ENCODE assay signal across 2 worm cellular contexts in the genomic region with DNA sequence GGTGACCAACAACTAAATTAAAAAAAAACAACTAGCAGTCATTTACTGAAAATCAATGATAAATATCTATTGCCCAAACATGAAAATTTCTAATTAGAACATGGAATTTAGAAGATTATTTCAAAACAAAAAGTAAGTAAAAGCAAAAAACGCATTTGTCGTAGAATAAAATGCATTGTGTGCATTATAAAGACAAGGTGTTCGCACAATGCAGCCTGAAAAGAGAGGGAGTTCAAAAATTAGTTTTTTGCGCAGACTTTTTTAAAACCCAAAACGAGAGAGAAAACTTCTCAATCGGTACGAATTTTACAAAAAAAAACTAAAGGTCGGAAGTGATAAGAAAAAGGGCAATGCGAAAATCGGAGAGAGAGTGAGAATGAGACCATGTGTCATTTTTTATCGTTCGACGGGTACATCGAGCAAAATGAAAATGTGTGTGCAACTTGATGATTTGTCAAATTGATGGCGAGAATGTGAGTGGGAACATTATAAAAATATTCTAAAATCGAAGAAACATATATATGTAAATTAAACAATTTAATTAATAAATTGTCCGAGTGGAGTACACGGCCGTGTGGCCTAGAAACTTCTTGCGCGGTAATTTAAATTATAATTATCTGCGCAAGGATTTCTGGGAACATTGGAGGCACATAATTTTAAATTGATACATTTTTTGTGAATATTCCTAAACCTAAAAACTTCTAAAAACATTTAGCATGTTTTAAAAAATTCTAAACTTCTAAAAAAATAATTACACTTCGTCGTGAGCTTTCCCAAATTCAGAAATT.
TF ChIP-seq lines count a peak whose summit lies in the region.

No protein-coding gene starts in this region.

TF ChIP-seq in whole organism, L2 larva, 48 proteins besides CTCF, POLR2A, EP300 and RAD21 (continued from another document):
- no peak for TF ChIP-seq ama-1 (optimal IDR thresholded peaks at IDR 0.05; lab: Kevin White, UChicago)
- TF ChIP-seq unc-55 (GFP tag; optimal IDR thresholded peaks at IDR 0.05; lab: Kevin White, UChicago), result peak; percentile 78
- no peak for TF ChIP-seq nhr-6 (tag; optimal IDR thresholded peaks at IDR 0.05; lab: Kevin White, UChicago)
- no peak for TF ChIP-seq elt-1 (tag; optimal IDR thresholded peaks at IDR 0.05; lab: Kevin White, UChicago)
- no peak for TF ChIP-seq nhr-11 (tag; optimal IDR thresholded peaks at IDR 0.05; lab: Kevin White, UChicago)
- TF ChIP-seq nhr-21 (tag; optimal IDR thresholded peaks at IDR 0.05; lab: Kevin White, UChicago), result peak; percentile 16
- no peak for TF ChIP-seq sem-4 (tag; optimal IDR thresholded peaks at IDR 0.05; lab: Kevin White, UChicago)
TF ChIP-seq in whole organism, L2 larva: peak in this region for 12.

TF ChIP-seq in whole organism, L4 larva, 104 proteins besides CTCF, POLR2A, EP300 and RAD21 (continued from another document):
- TF ChIP-seq lin-29 (GFP tag; IDR thresholded peaks at IDR 0.05; lab: Robert Waterston, UW), result 0 out of 2 replicates have a peak, but pooled peaks have one; percentile 13
- TF ChIP-seq dmd-6 (GFP tag; IDR thresholded peaks at IDR 0.05; lab: Robert Waterston, UW), result peak; percentile 82
- 0 out of 2 replicates have a peak, but pooled peaks have one; percentile 32 for TF ChIP-seq tra-1 (GFP tag; IDR thresholded peaks at IDR 0.05; lab: Robert Waterston, UW)
- TF ChIP-seq dpl-1 (GFP tag; optimal IDR thresholded peaks at IDR 0.05; lab: Kevin White, UChicago), result peak; percentile 88
- peak; percentile 31 for TF ChIP-seq nhr-102 (tag; optimal IDR thresholded peaks at IDR 0.05; lab: Kevin White, UChicago)
